Fruit fly (Drosophila melanogaster): ENCODE measurements around the gene CG9356.

Gene CG9356

DNA sequence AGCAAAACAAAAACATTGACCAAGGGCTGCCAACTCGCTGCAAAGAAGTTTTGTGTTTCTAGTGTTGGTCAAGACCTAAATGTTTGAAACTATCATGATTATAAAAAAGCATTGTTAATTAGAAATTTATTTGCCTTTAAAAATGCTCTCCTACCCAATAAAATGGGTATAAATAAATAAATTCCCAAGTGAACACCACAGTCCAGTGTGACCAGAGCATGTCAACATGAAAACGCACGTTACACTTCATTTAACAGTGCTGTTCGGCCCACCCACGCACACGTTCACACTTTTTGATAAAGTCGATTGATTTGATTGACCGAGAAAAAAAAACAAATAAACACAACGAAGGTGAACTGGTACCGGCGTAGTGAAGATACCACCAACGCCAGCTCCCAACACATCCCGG is at the start of gene CG9356, which contains the start of the genes BBIP1 and CG8135:
CG9356 (minus strand) TSS at position 166 of the 409 bp plus-strand sequence.
BBIP1 (plus strand) TSS at position 282 of the 409 bp plus-strand sequence.
CG8135 (plus strand) TSS at position 282 of the 409 bp plus-strand sequence.
- TF ChIP-seq Hr39 (GFP tag; optimal IDR thresholded peaks at IDR 0.05) (no peak), ss (GFP tag; optimal IDR thresholded peaks at IDR 0.05) (no peak), cyc (GFP tag; optimal IDR thresholded peaks at IDR 0.05) (peak; percentile 82), CG32006 (GFP tag; optimal IDR thresholded peaks at IDR 0.05) (no peak), CG10669 (GFP tag; optimal IDR thresholded peaks at IDR 0.05) (no peak), CG6808 (GFP tag; optimal IDR thresholded peaks at IDR 0.05) (no peak), fd85E (GFP tag; optimal IDR thresholded peaks at IDR 0.05) (no peak), CG8119 (GFP tag; IDR thresholded peaks at IDR 0.05) (no peak), Sox15 (GFP tag; optimal IDR thresholded peaks at IDR 0.05) (peak; percentile 33), Hr38 (GFP tag; optimal IDR thresholded peaks at IDR 0.05) (no peak), CG11902 (GFP tag; optimal IDR thresholded peaks at IDR 0.05) (peak; percentile 14), Sox102F (GFP tag; optimal IDR thresholded peaks at IDR 0.05) (no peak), fd59A (GFP tag; optimal IDR thresholded peaks at IDR 0.05) (no peak), Blimp-1 (GFP tag; optimal IDR thresholded peaks at IDR 0.05) (no peak), Lpt (GFP tag; optimal IDR thresholded peaks at IDR 0.05) (peak; percentile 3), Eip78C (GFP tag) (peak; percentile 91), dsx (GFP tag; optimal IDR thresholded peaks at IDR 0.05; ENCODE audit: poor library complexity, severe bottlenecking) (no peak), Hr4 (GFP tag; optimal IDR thresholded peaks at IDR 0.05) (no peak), CG4318 (GFP tag; optimal IDR thresholded peaks at IDR 0.05) (no peak), topi (GFP tag; optimal IDR thresholded peaks at IDR 0.05) (peak; percentile 68), CG8319 (GFP tag; optimal IDR thresholded peaks at IDR 0.05) (peak; percentile 53), Gug (GFP tag; IDR thresholded peaks at IDR 0.05) (peak; percentile 52), OdsH (GFP tag; optimal IDR thresholded peaks at IDR 0.05) (no peak), CG3032 (tag; optimal IDR thresholded peaks at IDR 0.05) (peak; percentile 44), lz (GFP tag; optimal IDR thresholded peaks at IDR 0.05) (peak; percentile 79), esn (GFP tag; optimal IDR thresholded peaks at IDR 0.05) (peak; percentile 85), eg (GFP tag; IDR thresholded peaks at IDR 0.05) (no peak), CG10631 (GFP tag; optimal IDR thresholded peaks at IDR 0.05) (no peak), CG6276 (GFP tag; optimal IDR thresholded peaks at IDR 0.05) (no peak), CG34406 (GFP tag; optimal IDR thresholded peaks at IDR 0.05) (peak; percentile 28), CG11294 (GFP tag; IDR thresholded peaks at IDR 0.05) (0 out of 2 replicates have a peak, but pooled peaks have one; percentile 17), Met (GFP tag; optimal IDR thresholded peaks at IDR 0.05) (no peak), salr (GFP tag; optimal IDR thresholded peaks at IDR 0.05) (no peak), achi (GFP tag; optimal IDR thresholded peaks at IDR 0.05) (no peak), CG16779 (tag; optimal IDR thresholded peaks at IDR 0.05) (no peak), CG7368 (GFP tag; optimal IDR thresholded peaks at IDR 0.05) (no peak), CG11762 (GFP tag; optimal IDR thresholded peaks at IDR 0.05; ENCODE audit: insufficient read depth) (peak; percentile 54), fkh (GFP tag; optimal IDR thresholded peaks at IDR 0.05) (no peak), vri (GFP tag; optimal IDR thresholded peaks at IDR 0.05) (no peak), CG15336 (GFP tag; IDR thresholded peaks at IDR 0.05) (peak; percentile 43; the same call in 1 of the 2 replicates), CG8632 (GFP tag; optimal IDR thresholded peaks at IDR 0.05) (no peak), Eip75B (GFP tag; optimal IDR thresholded peaks at IDR 0.05) (no peak), CG31627 (GFP tag; optimal IDR thresholded peaks at IDR 0.05) (peak; percentile 78), CG3919 (GFP tag; optimal IDR thresholded peaks at IDR 0.05) (no peak), Eip93F (GFP tag; optimal IDR thresholded peaks at IDR 0.05) (no peak), svp (GFP tag) (no peak), pdm3 (GFP tag; optimal IDR thresholded peaks at IDR 0.05) (no peak), Ets21C (GFP tag; optimal IDR thresholded peaks at IDR 0.05) (no peak), spab (GFP tag; optimal IDR thresholded peaks at IDR 0.05) (no peak), net (GFP tag; optimal IDR thresholded peaks at IDR 0.05) (no peak), Smox (GFP tag; optimal IDR thresholded peaks at IDR 0.05) (no peak), dac (GFP tag; optimal IDR thresholded peaks at IDR 0.05) (no peak), acj6 (GFP tag; optimal IDR thresholded peaks at IDR 0.05) (peak; percentile 74)

All from whole organism, prepupa.